Fruit fly (Drosophila melanogaster) whole organism, pupa: ENCODE results near the gene CG17959.

Experiments
- CG10348 ChIP-seq: fragments of 200-800 bp; sonication (Bioruptor generic); IDR thresholded peaks from 2 replicates; pipeline ENCODE4 v1.3.6; 2022; ENCODE audit warnings: missing biosample characterization, missing genetic modification characterization
- CG12605 ChIP-seq: fragments of 200-800 bp; sonication (Bioruptor generic); IDR thresholded peaks from 2 replicates; pipeline ENCODE4 v1.3.6; 2022; ENCODE audit warnings: missing biosample characterization, missing genetic modification characterization
- CG13204 ChIP-seq: fragments of 200-800 bp; sonication (Bioruptor generic); optimal IDR thresholded peaks from 2 replicates; lab custom pipeline; 2018; ENCODE audit warnings: missing biosample characterization, mild to moderate bottlenecking, missing genetic modification characterization, moderate library complexity
- CG14655 ChIP-seq: fragments of 200-800 bp; sonication (Bioruptor generic); optimal IDR thresholded peaks from 3 replicates; lab custom pipeline; 2017; ENCODE audit warnings: mild to moderate bottlenecking, missing biosample characterization, missing genetic modification reagents, missing genetic modification characterization
- CG15710 ChIP-seq: fragments of 200-800 bp; sonication (Bioruptor generic); optimal IDR thresholded peaks from 2 replicates; lab custom pipeline; 2018; ENCODE audit warnings: missing biosample characterization, mild to moderate bottlenecking, missing genetic modification characterization, moderate library complexity
- CG17806 ChIP-seq: fragments of 200-800 bp; sonication (Bioruptor generic); optimal IDR thresholded peaks from 2 replicates; lab custom pipeline; 2018; ENCODE audit warnings: missing biosample characterization, mild to moderate bottlenecking, missing genetic modification characterization, moderate library complexity
- CG32121 ChIP-seq: fragments of 200-800 bp; sonication (Bioruptor generic); IDR thresholded peaks from 2 replicates; pipeline ENCODE4 v1.3.6; 2022; ENCODE audit warnings: missing biosample characterization, missing genetic modification characterization
- CG34367 ChIP-seq: fragments of 200-800 bp; sonication (Bioruptor generic); optimal IDR thresholded peaks from 2 replicates; lab custom pipeline; 2018; ENCODE audit warnings: missing biosample characterization, mild to moderate bottlenecking, missing genetic modification characterization
- CG4496 ChIP-seq: fragments of 200-800 bp; sonication (Bioruptor generic); IDR thresholded peaks from 3 replicates; pipeline ENCODE4 v1.3.6; 2022; ENCODE audit warnings: missing biosample characterization, missing genetic modification characterization
- CG8159 ChIP-seq: fragments of 200-800 bp; sonication (Bioruptor generic); optimal IDR thresholded peaks from 3 replicates; lab custom pipeline; 2018; ENCODE audit warnings: missing biosample characterization, mild to moderate bottlenecking, missing genetic modification characterization, moderate library complexity
- CG8301 ChIP-seq: fragments of 200-800 bp; sonication (Bioruptor generic); optimal IDR thresholded peaks from 2 replicates; lab custom pipeline; 2018; ENCODE audit warnings: missing biosample characterization, mild to moderate bottlenecking, missing genetic modification characterization
- CG9948 ChIP-seq: fragments of 200-800 bp; sonication (Bioruptor generic); optimal IDR thresholded peaks from 2 replicates; lab custom pipeline; 2018; ENCODE audit warnings: missing biosample characterization, mild to moderate bottlenecking, missing genetic modification characterization, moderate library complexity
- D1 ChIP-seq: fragments of 200-800 bp; sonication (Bioruptor generic); optimal IDR thresholded peaks from 2 replicates; lab custom pipeline; 2018; ENCODE audit warnings: missing biosample characterization, mild to moderate bottlenecking, missing genetic modification characterization, moderate library complexity
- EcR ChIP-seq: fragments of 200-800 bp; sonication (Bioruptor generic); optimal IDR thresholded peaks from 3 replicates; lab custom pipeline; 2019; ENCODE audit warnings: missing biosample characterization, missing genetic modification characterization, mild to moderate bottlenecking, moderate library complexity, missing genetic modification reagents
- Ets98B ChIP-seq: fragments of 200-800 bp; sonication (Bioruptor generic); IDR thresholded peaks from 2 replicates; pipeline ENCODE4 v1.3.6; 2022; ENCODE audit warnings: missing biosample characterization, missing genetic modification characterization
- Pif1A ChIP-seq: fragments of 200-800 bp; sonication (Bioruptor generic); optimal IDR thresholded peaks from 3 replicates; lab custom pipeline; 2016; ENCODE audit warnings: missing biosample characterization, missing genetic modification characterization
- Pif1B ChIP-seq: fragments of 200-800 bp; sonication (Bioruptor generic); optimal IDR thresholded peaks from 3 replicates; lab custom pipeline; 2016; ENCODE audit warnings: missing biosample characterization, missing genetic modification characterization
- Snoo ChIP-seq: fragments of 200-800 bp; sonication (Bioruptor generic); optimal IDR thresholded peaks from 3 replicates; lab custom pipeline; 2017; ENCODE audit warnings: missing biosample characterization, mild to moderate bottlenecking, missing genetic modification characterization, inconsistent platforms
- fd96Ca ChIP-seq: fragments of 200-800 bp; sonication (Bioruptor generic); IDR thresholded peaks from 3 replicates; pipeline ENCODE4 v1.3.6; 2022; ENCODE audit warnings: missing biosample characterization, missing genetic modification characterization
- gl ChIP-seq: fragments of 200-800 bp; sonication (Bioruptor generic); optimal IDR thresholded peaks from 2 replicates; lab custom pipeline; 2018; ENCODE audit warnings: missing biosample characterization, mild to moderate bottlenecking, missing genetic modification characterization
- rn ChIP-seq: fragments of 200-800 bp; sonication (Bioruptor generic); IDR thresholded peaks from 2 replicates; pipeline ENCODE4 v1.3.6; 2022; ENCODE audit warnings: missing biosample characterization, missing genetic modification characterization

The CG17959 gene

DNA sequence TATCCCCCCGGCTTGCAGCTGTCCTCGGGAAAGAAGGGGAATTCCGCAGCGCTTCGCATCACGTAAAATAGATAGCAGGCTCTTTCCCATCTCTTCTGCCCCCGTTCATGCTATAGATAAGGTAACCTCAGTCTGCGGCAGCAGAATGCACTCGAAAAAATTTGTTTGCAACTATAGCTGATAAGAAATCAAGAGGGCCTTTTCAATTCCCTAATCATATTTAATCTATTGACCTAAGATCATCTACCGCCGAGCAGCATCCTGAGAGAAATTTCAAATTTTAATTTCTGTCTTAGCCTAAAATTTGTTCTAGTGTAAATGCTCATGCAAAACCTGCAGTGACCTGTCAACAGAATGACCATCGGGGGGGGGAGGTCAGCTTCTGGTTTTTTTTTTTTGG, 9.7 kb downstream of the CG17959 start:
- TF ChIP-seq D1: no peak
- 0 out of 3 replicates have a peak, but pooled peaks have one; percentile 14 for TF ChIP-seq CG4496 (GFP tag; lab: Robert Waterston, UW)

dm6 chrX:2963171-2963570, 16.3 kb downstream of the CG17959 start:
- TF ChIP-seq CG15710: no peak
- TF ChIP-seq CG4496 (GFP tag; lab: Robert Waterston, UW): no peak
- no peak for TF ChIP-seq CG12605 (GFP tag; lab: Robert Waterston, UW)
- no peak for TF ChIP-seq CG13204 (GFP tag; lab: Kevin White, UChicago)
- no peak for TF ChIP-seq EcR
- no peak for TF ChIP-seq D1
- TF ChIP-seq Pif1B: no peak
- TF ChIP-seq CG8301 (tag; lab: Kevin White, UChicago): no peak
- TF ChIP-seq CG10348: no peak
- no peak for TF ChIP-seq CG14655 (GFP tag; lab: Kevin White, UChicago)
- no peak for TF ChIP-seq CG8159
- no peak for TF ChIP-seq Snoo (tag; lab: Kevin White, UChicago)
- no peak for TF ChIP-seq rn (GFP tag; lab: Robert Waterston, UW)
- TF ChIP-seq CG34367 (tag; lab: Kevin White, UChicago): no peak

- no peak for TF ChIP-seq EcR
- no peak for TF ChIP-seq CG15710
- no peak for TF ChIP-seq gl (tag; lab: Kevin White, UChicago)
- TF ChIP-seq CG32121 (GFP tag; lab: Robert Waterston, UW): no peak
- no peak for TF ChIP-seq CG12605 (GFP tag; lab: Robert Waterston, UW)
- TF ChIP-seq Pif1A (GFP tag; lab: Kevin White, UChicago): no peak
- TF ChIP-seq fd96Ca: no peak
- TF ChIP-seq CG34367 (tag; lab: Kevin White, UChicago): no peak
Observed at dm6 chrX:2963790-2964335, 17.0 kb downstream of the CG17959 start.

dm6 chrX:2964678-2965231, 17.9 kb downstream of the CG17959 start:
- TF ChIP-seq CG9948 (no peak), CG13204 (GFP tag; lab: Kevin White, UChicago) (no peak), Snoo (tag; lab: Kevin White, UChicago) (no peak), fd96Ca (no peak), CG17806 (tag; lab: Kevin White, UChicago) (no peak), CG34367 (tag; lab: Kevin White, UChicago) (no peak), rn (GFP tag; lab: Robert Waterston, UW) (no peak), CG8159 (no peak), CG8301 (tag; lab: Kevin White, UChicago) (no peak), CG32121 (GFP tag; lab: Robert Waterston, UW) (no peak), Pif1A (GFP tag; lab: Kevin White, UChicago) (no peak), Ets98B (no peak), CG4496 (GFP tag; lab: Robert Waterston, UW) (no peak), EcR (no peak)

DNA sequence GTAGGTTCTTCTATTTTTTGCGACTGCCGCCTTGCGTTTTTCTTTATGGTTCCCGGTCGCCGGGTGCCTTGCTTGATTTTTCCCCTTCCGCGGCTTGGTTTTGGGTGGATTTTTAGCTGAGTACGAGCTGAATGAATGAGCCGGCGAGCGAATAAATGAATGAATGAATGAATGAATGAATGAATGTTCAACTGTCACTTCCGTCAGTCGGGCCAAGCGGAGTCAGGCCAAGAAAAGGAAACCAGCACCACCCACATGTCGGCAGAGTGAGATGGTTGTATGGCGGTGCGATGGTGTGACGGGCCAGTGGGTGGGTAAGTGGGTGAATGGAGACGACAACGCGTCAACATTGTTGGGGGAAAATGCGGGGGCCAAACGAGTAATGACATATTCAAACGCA, 22.1 kb downstream of the CG17959 start:
- no peak for TF ChIP-seq CG12605 (GFP tag; lab: Robert Waterston, UW)
- no peak for TF ChIP-seq CG32121 (GFP tag; lab: Robert Waterston, UW)
- no peak for TF ChIP-seq D1
- TF ChIP-seq CG8159: no peak
- TF ChIP-seq CG8301 (tag; lab: Kevin White, UChicago): no peak

DNA sequence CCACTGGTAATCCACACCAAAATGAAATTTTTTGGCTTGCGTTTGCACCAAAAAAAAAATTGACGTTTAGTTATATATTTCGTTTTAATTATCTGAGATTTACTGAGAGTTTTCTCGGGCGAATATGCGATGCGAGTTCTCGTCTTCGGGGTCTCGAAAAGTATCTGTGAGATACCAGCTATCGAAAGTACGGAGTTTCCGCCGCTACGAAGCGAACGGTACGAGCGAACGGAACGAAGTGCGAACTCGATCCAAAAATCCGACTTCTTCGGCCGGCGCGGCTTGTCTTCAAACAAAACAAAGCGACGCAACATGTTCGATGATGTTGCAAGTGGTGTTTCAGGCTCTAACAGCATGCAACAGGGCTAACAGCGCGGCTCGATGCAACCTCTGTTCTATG, 26.7 kb downstream of the CG17959 start, which contains the start of gene rst:
Gene rst (minus strand): TSS at position 242 of the 400 bp plus-strand sequence.
- peak; percentile 15 for TF ChIP-seq CG13204 (GFP tag; lab: Kevin White, UChicago)
- TF ChIP-seq CG32121 (GFP tag; lab: Robert Waterston, UW): no peak
- TF ChIP-seq Pif1B: peak; percentile 21

- TF ChIP-seq Pif1B (peak; percentile 19), Ets98B (peak; percentile 67; the same call in 1 of the 2 replicates), Snoo (tag; lab: Kevin White, UChicago) (peak; percentile 50), CG10348 (0 out of 2 replicates have a peak, but pooled peaks have one; percentile 19), CG4496 (GFP tag; lab: Robert Waterston, UW) (peak; percentile 79), CG17806 (tag; lab: Kevin White, UChicago) (peak; percentile 57), CG13204 (GFP tag; lab: Kevin White, UChicago) (no peak), CG9948 (peak; percentile 41), rn (GFP tag; lab: Robert Waterston, UW) (0 out of 2 replicates have a peak, but pooled peaks have one; percentile 21), Pif1A (GFP tag; lab: Kevin White, UChicago) (peak; percentile 56), CG8301 (tag; lab: Kevin White, UChicago) (peak; percentile 33), gl (tag; lab: Kevin White, UChicago) (no peak), fd96Ca (peak; percentile 71), CG32121 (GFP tag; lab: Robert Waterston, UW) (peak; percentile 65), CG14655 (GFP tag; lab: Kevin White, UChicago) (peak; percentile 49), CG8159 (peak; percentile 64), CG15710 (peak; percentile 40), CG12605 (GFP tag; lab: Robert Waterston, UW) (no peak), D1 (no peak), EcR (no peak), CG34367 (tag; lab: Kevin White, UChicago) (peak; percentile 49)
Observed at dm6 chrX:2977857-2978473, 31.1 kb downstream of the CG17959 start.
